Fruit fly (Drosophila melanogaster) whole organism, embryonic: ENCODE data around the gene Moca-cyp.

Experiments
- Abd-B ChIP-seq: fragments of 200-800 bp; sonication (Bioruptor generic); optimal IDR thresholded peaks from 2 replicates; lab custom pipeline; 2018; ENCODE audit warnings: missing biosample characterization, mild to moderate bottlenecking, missing genetic modification characterization, moderate library complexity
- BEAF-32 ChIP-seq: fragments of 200-800 bp; sonication (Bioruptor generic); optimal IDR thresholded peaks from 3 replicates; lab custom pipeline; 2017; ENCODE audit warnings: missing biosample characterization, missing genetic modification characterization, mild to moderate bottlenecking, moderate library complexity, missing genetic modification reagents
- Blimp-1 ChIP-seq: fragments of 200-800 bp; sonication (Bioruptor generic); optimal IDR thresholded peaks from 3 replicates; lab custom pipeline; 2018; ENCODE audit warnings: missing biosample characterization, missing genetic modification characterization, mild to moderate bottlenecking, moderate library complexity, missing genetic modification reagents
- C15 ChIP-seq: fragments of 200-800 bp; sonication (Bioruptor generic); IDR thresholded peaks from 3 replicates; pipeline ENCODE4 v1.3.6; 2022; ENCODE audit warnings: missing biosample characterization, missing genetic modification characterization
- CG11093 ChIP-seq: fragments of 200-800 bp; sonication (Bioruptor generic); IDR thresholded peaks from 3 replicates; pipeline ENCODE4 v1.3.6; 2022; ENCODE audit warnings: missing biosample characterization, missing genetic modification characterization
- CG11695 ChIP-seq: fragments of 200-800 bp; sonication (Bioruptor generic); IDR thresholded peaks from 3 replicates; pipeline ENCODE4 v1.3.6; 2022; ENCODE audit warnings: missing biosample characterization, missing genetic modification characterization
- CG12236 ChIP-seq: fragments of 200-800 bp; sonication (Bioruptor generic); optimal IDR thresholded peaks from 2 replicates; lab custom pipeline; 2016; ENCODE audit warnings: missing biosample characterization, missing genetic modification characterization
- CG13123 ChIP-seq: fragments of 200-800 bp; sonication (Bioruptor generic); optimal IDR thresholded peaks from 2 replicates; lab custom pipeline; 2016; ENCODE audit warnings: missing biosample characterization, missing genetic modification characterization
- CG15269 ChIP-seq: fragments of 200-800 bp; sonication (Bioruptor generic); optimal IDR thresholded peaks from 2 replicates; lab custom pipeline; 2018; ENCODE audit warnings: missing biosample characterization, mild to moderate bottlenecking, missing genetic modification characterization, moderate library complexity
- CG17328 ChIP-seq: fragments of 200-800 bp; sonication (Bioruptor generic); IDR thresholded peaks from 2 replicates; pipeline ENCODE4 v1.3.6; 2022; ENCODE audit warnings: missing biosample characterization, missing genetic modification characterization
- CG2120 ChIP-seq: fragments of 200-800 bp; sonication (Bioruptor generic); optimal IDR thresholded peaks from 3 replicates; lab custom pipeline; 2016; ENCODE audit warnings: missing biosample characterization, missing genetic modification characterization
- CG32532 ChIP-seq: fragments of 200-800 bp; sonication (Bioruptor generic); IDR thresholded peaks from 2 replicates; pipeline ENCODE4 v1.3.6; 2022; ENCODE audit warnings: missing biosample characterization, missing genetic modification characterization
- CG3281 ChIP-seq: fragments of 200-800 bp; sonication (Bioruptor generic); optimal IDR thresholded peaks from 3 replicates; lab custom pipeline; 2017; ENCODE audit warnings: missing biosample characterization, mild to moderate bottlenecking, missing genetic modification characterization
- CG7271 ChIP-seq: fragments of 200-800 bp; sonication (Bioruptor generic); optimal IDR thresholded peaks from 2 replicates; lab custom pipeline; 2018; ENCODE audit warnings: missing biosample characterization, mild to moderate bottlenecking, missing genetic modification characterization, moderate library complexity
- Chrac-16 ChIP-seq: fragments of 200-800 bp; sonication (Bioruptor generic); optimal IDR thresholded peaks from 3 replicates; lab custom pipeline; 2016; ENCODE audit warnings: missing biosample characterization, missing genetic modification characterization
- D ChIP-seq, 2 experiments: fragments of 200-800 bp in 1 of 2; fragments of >200 bp in 1 of 2; sonication (Bioruptor generic) in 1 of 2; optimal IDR thresholded peaks; 2 replicates in 1 of 2; 3 replicates in 1 of 2; lab custom pipeline; 2017; ENCODE audit warnings: mild to moderate bottlenecking in 1 of 2, missing biosample characterization in 1 of 2, missing genetic modification characterization in 1 of 2, missing genetic modification reagents in 1 of 2
- Dad ChIP-seq: fragments of 200-800 bp; sonication (Bioruptor generic); optimal IDR thresholded peaks from 3 replicates; lab custom pipeline; 2016; ENCODE audit warnings: missing biosample characterization, missing genetic modification characterization
- Dip2 ChIP-seq: fragments of 200-800 bp; sonication (Bioruptor generic); IDR thresholded peaks from 2 replicates; pipeline ENCODE4 v1.3.6; 2022; ENCODE audit warnings: missing biosample characterization, missing genetic modification characterization
- E2f1 ChIP-seq: fragments of 200-800 bp; sonication (Bioruptor generic); IDR thresholded peaks from 2 replicates; pipeline ENCODE4 v1.3.6; 2022; ENCODE audit warnings: missing biosample characterization, missing genetic modification characterization
- ERR ChIP-seq: fragments of 200-800 bp; sonication (Bioruptor generic); optimal IDR thresholded peaks from 2 replicates; lab custom pipeline; 2016; ENCODE audit warnings: missing biosample characterization, missing genetic modification characterization
- HmgD ChIP-seq: fragments of 200-800 bp; sonication (Bioruptor generic); optimal IDR thresholded peaks from 3 replicates; lab custom pipeline; 2016; ENCODE audit warnings: missing biosample characterization, missing genetic modification characterization
- Hr78 ChIP-seq, 2 experiments: fragments of 200-800 bp in 1 of 2; fragments of >200 bp in 1 of 2; sonication (Bioruptor generic) in 1 of 2; optimal IDR thresholded peaks; 2 replicates each; lab custom pipeline; 2017 to 2019; ENCODE audit warnings: missing biosample characterization in 2 of 2, missing genetic modification characterization in 2 of 2, mild to moderate bottlenecking in 1 of 2, moderate library complexity in 1 of 2
- NC2α ChIP-seq: fragments of 200-800 bp; sonication (Bioruptor generic); optimal IDR thresholded peaks from 2 replicates; lab custom pipeline; 2016; ENCODE audit warnings: missing biosample characterization, missing genetic modification characterization
- NK7.1 ChIP-seq: fragments of 200-800 bp; sonication (Bioruptor generic); optimal IDR thresholded peaks from 3 replicates; lab custom pipeline; 2016; ENCODE audit warnings: missing biosample characterization, missing genetic modification characterization
- PHDP ChIP-seq: fragments of 200-800 bp; sonication (Bioruptor generic); optimal IDR thresholded peaks from 3 replicates; lab custom pipeline; 2018; ENCODE audit warnings: missing biosample characterization, mild to moderate bottlenecking, missing genetic modification characterization, moderate library complexity
- Side ChIP-seq: fragments of 200-800 bp; sonication (Bioruptor generic); optimal IDR thresholded peaks from 2 replicates; lab custom pipeline; 2016; ENCODE audit warnings: missing biosample characterization, missing genetic modification characterization
- Sry-δ ChIP-seq: fragments of 200-800 bp; sonication (Bioruptor generic); optimal IDR thresholded peaks from 2 replicates; lab custom pipeline; 2016; ENCODE audit warnings: missing biosample characterization, missing genetic modification characterization
- cato ChIP-seq: fragments of 200-800 bp; sonication (Bioruptor generic); optimal IDR thresholded peaks from 2 replicates; lab custom pipeline; 2016; ENCODE audit warnings: missing biosample characterization, missing genetic modification characterization, borderline replicate concordance
- cg ChIP-seq: fragments of 200-800 bp; sonication (Bioruptor generic); optimal IDR thresholded peaks from 3 replicates; lab custom pipeline; 2019; ENCODE audit warnings: missing biosample characterization, mild to moderate bottlenecking, missing genetic modification characterization, moderate library complexity
- chm ChIP-seq: fragments of 200-800 bp; sonication (Bioruptor generic); IDR thresholded peaks from 2 replicates; pipeline ENCODE4 v1.3.6; 2022; ENCODE audit warnings: missing biosample characterization, missing genetic modification characterization
- crc ChIP-seq: fragments of 200-800 bp; sonication (Bioruptor generic); optimal IDR thresholded peaks from 2 replicates; lab custom pipeline; 2016; ENCODE audit warnings: missing biosample characterization, missing genetic modification characterization
- dpn ChIP-seq, 2 experiments: fragments of 200-800 bp; sonication (Bioruptor generic); optimal IDR thresholded peaks; 3 replicates each; lab custom pipeline; 2016; ENCODE audit warnings: missing biosample characterization in 2 of 2, missing genetic modification characterization in 2 of 2
- ems ChIP-seq: fragments of 200-800 bp; sonication (Bioruptor generic); optimal IDR thresholded peaks from 3 replicates; lab custom pipeline; 2016; ENCODE audit warnings: missing biosample characterization, missing genetic modification characterization
- her ChIP-seq: fragments of 200-800 bp; sonication (Bioruptor generic); optimal IDR thresholded peaks from 2 replicates; lab custom pipeline; 2016; ENCODE audit warnings: missing biosample characterization, missing genetic modification characterization
- knrl ChIP-seq: fragments of 200-800 bp; sonication (Bioruptor generic); IDR thresholded peaks from 3 replicates; pipeline ENCODE4 v1.3.6; 2022; ENCODE audit warnings: missing biosample characterization, missing genetic modification characterization; ENCODE audit not compliant: partially characterized antibody
- mld ChIP-seq: fragments of 200-800 bp; sonication (Bioruptor generic); IDR thresholded peaks from 3 replicates; pipeline ENCODE4 v1.3.6; 2022; ENCODE audit warnings: missing biosample characterization, missing genetic modification characterization; ENCODE audit not compliant: partially characterized antibody
- p53 ChIP-seq: fragments of 200-800 bp; sonication (Bioruptor generic); optimal IDR thresholded peaks from 2 replicates; lab custom pipeline; 2016; ENCODE audit warnings: missing biosample characterization, missing genetic modification characterization
- peb ChIP-seq: fragments of 200-800 bp; sonication (Bioruptor generic); IDR thresholded peaks from 2 replicates; pipeline ENCODE4 v1.3.6; 2022; ENCODE audit warnings: missing biosample characterization, missing genetic modification characterization
- pita ChIP-seq: fragments of 200-800 bp; sonication (Bioruptor generic); optimal IDR thresholded peaks from 2 replicates; lab custom pipeline; 2017; ENCODE audit warnings: missing biosample characterization, mild to moderate bottlenecking, missing genetic modification characterization
- ranshi ChIP-seq: fragments of 200-800 bp; sonication (Bioruptor generic); IDR thresholded peaks from 2 replicates; pipeline ENCODE4 v1.3.6; 2022; ENCODE audit warnings: missing biosample characterization, missing genetic modification characterization
- ro ChIP-seq: fragments of 200-800 bp; sonication (Bioruptor generic); IDR thresholded peaks from 2 replicates; pipeline ENCODE4 v1.3.6; 2022; ENCODE audit warnings: missing biosample characterization, missing genetic modification characterization
- sens-2 ChIP-seq: fragments of 200-800 bp; sonication (Bioruptor generic); IDR thresholded peaks from 2 replicates; pipeline ENCODE4 v1.3.6; 2022; ENCODE audit warnings: missing biosample characterization, missing genetic modification characterization
- sna ChIP-seq: fragments of 200-800 bp; sonication (Bioruptor generic); IDR thresholded peaks from 2 replicates; pipeline ENCODE4 v1.3.6; 2022; ENCODE audit warnings: missing biosample characterization, missing genetic modification characterization; ENCODE audit not compliant: partially characterized antibody
- sqz ChIP-seq: fragments of 200-800 bp; sonication (Bioruptor generic); optimal IDR thresholded peaks from 3 replicates; lab custom pipeline; 2018; ENCODE audit warnings: missing biosample characterization, mild to moderate bottlenecking, missing genetic modification characterization
- sr ChIP-seq: fragments of 200-800 bp; sonication (Bioruptor generic); IDR thresholded peaks from 3 replicates; pipeline ENCODE4 v1.3.6; 2022; ENCODE audit warnings: missing biosample characterization, missing genetic modification characterization
- unpg ChIP-seq: fragments of 200-800 bp; sonication (Bioruptor generic); optimal IDR thresholded peaks from 3 replicates; lab custom pipeline; 2018; ENCODE audit warnings: missing biosample characterization, mild to moderate bottlenecking, missing genetic modification characterization, moderate library complexity
- zen ChIP-seq: fragments of 200-800 bp; sonication (Bioruptor generic); optimal IDR thresholded peaks from 3 replicates; lab custom pipeline; 2018; ENCODE audit warnings: missing biosample characterization, mild to moderate bottlenecking, missing genetic modification characterization, moderate library complexity
- zfh1 ChIP-seq: fragments of 200-800 bp; sonication (Bioruptor generic); IDR thresholded peaks from 3 replicates; pipeline ENCODE4 v1.3.6; 2022; ENCODE audit warnings: missing biosample characterization, missing genetic modification characterization
- zfh2 ChIP-seq: fragments of 200-800 bp; sonication (Bioruptor generic); optimal IDR thresholded peaks from 2 replicates; lab custom pipeline; 2016; ENCODE audit warnings: missing biosample characterization, missing genetic modification characterization

Gene Moca-cyp

DNA sequence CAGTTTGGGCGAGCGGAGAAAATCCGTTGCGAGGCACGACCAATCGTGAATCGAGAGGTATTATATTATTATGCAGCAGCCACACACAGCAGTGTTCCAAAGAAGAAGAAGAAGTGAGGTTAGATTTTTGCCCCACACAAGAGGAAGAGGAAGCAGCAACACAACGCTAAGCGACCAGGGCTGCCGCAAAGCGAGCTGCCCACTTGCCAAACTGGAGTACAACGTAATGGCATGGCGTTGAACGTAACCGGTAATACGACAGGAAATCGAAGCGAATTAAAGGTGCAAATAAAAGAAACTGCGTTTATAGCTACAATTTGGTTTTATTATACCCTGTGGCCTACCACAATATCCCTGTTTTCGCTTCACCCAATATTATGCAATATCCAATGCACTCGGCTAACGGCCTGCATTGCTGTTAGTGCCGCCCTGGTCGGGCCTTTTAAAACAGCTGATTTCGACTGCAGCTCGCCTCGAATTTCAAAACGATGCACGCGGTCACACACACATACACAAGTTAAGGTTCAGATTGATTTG lies 4.6 kb upstream of the Moca-cyp start (continued):
- TF ChIP-seq sqz (GFP tag; lab: Kevin White, UChicago): peak; percentile 67
- peak; percentile 72 for TF ChIP-seq D (optimal IDR thresholded peaks at IDR 0.05; lab: Kevin White, UChicago)
- peak; percentile 46 for TF ChIP-seq D (GFP tag; optimal IDR thresholded peaks at IDR 0.05; lab: Kevin White, UChicago)
- TF ChIP-seq crc (GFP tag; lab: Kevin White, UChicago): peak; percentile 77
- peak; percentile 63 for TF ChIP-seq peb (GFP tag; lab: Robert Waterston, UW)
- peak; percentile 74 for TF ChIP-seq NK7.1
- TF ChIP-seq ranshi: peak; percentile 49; the same call in 1 of the 2 replicates
- TF ChIP-seq PHDP: peak; percentile 62
- TF ChIP-seq E2f1 (GFP tag; lab: Robert Waterston, UW): peak; percentile 69
- peak; percentile 70 for TF ChIP-seq NC2α (GFP tag; lab: Kevin White, UChicago)
- peak; percentile 69 for TF ChIP-seq CG32532 (GFP tag; lab: Robert Waterston, UW)
- TF ChIP-seq dpn (GFP tag; optimal IDR thresholded peaks at IDR 0.05; lab: Kevin White, UChicago): peak; percentile 77 to 82
- TF ChIP-seq mld (GFP tag; lab: Robert Waterston, UW): no peak
- peak; percentile 90 for TF ChIP-seq CG3281 (GFP tag; lab: Kevin White, UChicago)
- no peak; the same call in 1 of the 2 replicates for TF ChIP-seq ro (GFP tag; lab: Robert Waterston, UW)
- TF ChIP-seq zfh2 (GFP tag; lab: Kevin White, UChicago): peak; percentile 73
- TF ChIP-seq unpg (GFP tag; lab: Kevin White, UChicago): peak; percentile 75
- TF ChIP-seq Side (GFP tag; lab: Kevin White, UChicago): peak; percentile 78
- TF ChIP-seq cato: peak; percentile 50
- peak; percentile 68 for TF ChIP-seq CG15269 (tag; lab: Kevin White, UChicago)
- TF ChIP-seq ems: peak; percentile 73
- TF ChIP-seq CG7271 (tag; lab: Kevin White, UChicago): peak; percentile 53
- peak; percentile 44; the same call in 1 of the 2 replicates for TF ChIP-seq sens-2 (GFP tag; lab: Robert Waterston, UW)
- no peak for TF ChIP-seq pita (GFP tag; lab: Kevin White, UChicago)
- TF ChIP-seq Blimp-1 (GFP tag; lab: Kevin White, UChicago): peak; percentile 51
- TF ChIP-seq zen (tag; lab: Kevin White, UChicago): peak; percentile 65
- peak; percentile 78 for TF ChIP-seq chm
- TF ChIP-seq BEAF-32 (GFP tag; lab: Kevin White, UChicago): peak; percentile 50
- TF ChIP-seq p53 (GFP tag; lab: Kevin White, UChicago): peak; percentile 82
- peak; percentile 68 for TF ChIP-seq Abd-B
- peak; percentile 79 for TF ChIP-seq Chrac-16 (GFP tag; lab: Kevin White, UChicago)
- peak; percentile 52 for TF ChIP-seq Dad (GFP tag; lab: Kevin White, UChicago)
- no peak for TF ChIP-seq C15 (GFP tag; lab: Robert Waterston, UW)
- TF ChIP-seq sna (GFP tag; lab: Robert Waterston, UW): no peak
- peak; percentile 71 for TF ChIP-seq CG12236 (GFP tag; lab: Kevin White, UChicago)
- TF ChIP-seq HmgD: peak; percentile 60
- peak; percentile 64 for TF ChIP-seq Sry-δ (GFP tag; lab: Kevin White, UChicago)
- TF ChIP-seq her: peak; percentile 71
- peak; percentile 17 for TF ChIP-seq CG13123 (GFP tag; lab: Kevin White, UChicago)
- peak in 1 of 2 experiments; percentile 24 for TF ChIP-seq Hr78 (GFP tag; optimal IDR thresholded peaks at IDR 0.05; lab: Kevin White, UChicago)
- TF ChIP-seq CG2120 (GFP tag; lab: Kevin White, UChicago): peak; percentile 63
- TF ChIP-seq sr: peak; percentile 53; the same call in 1 of the 3 replicates
- TF ChIP-seq CG11695 (GFP tag; lab: Robert Waterston, UW): peak; percentile 71
- no peak for TF ChIP-seq cg (GFP tag; lab: Kevin White, UChicago)
- peak; percentile 79 for TF ChIP-seq zfh1 (GFP tag; lab: Robert Waterston, UW)
- peak; percentile 44; the same call in 2 of the 3 replicates for TF ChIP-seq knrl (GFP tag; lab: Robert Waterston, UW)
- peak; percentile 26 for TF ChIP-seq ERR
- TF ChIP-seq Dip2: no peak
- TF ChIP-seq CG17328 (GFP tag; lab: Robert Waterston, UW): peak; percentile 61; the same call in 1 of the 2 replicates
- TF ChIP-seq CG11093: 0 out of 3 replicates have a peak, but pooled peaks have one; percentile 34
